Worm (Caenorhabditis elegans) whole organism, L2 larva: ENCODE data around the gene T24H10.1.

ENCODE experiments used
- C34F6.9 ChIP-seq: fragments of 150-350 bp; optimal IDR thresholded peaks from 2 replicates; lab custom pipeline; 2014; ENCODE audit warnings: missing biosample characterization, missing genetic modification characterization
- F13H6.1 ChIP-seq: sonication (generic microtip); optimal IDR thresholded peaks from 2 replicates; lab custom pipeline; 2016; ENCODE audit warnings: missing genetic modification characterization, missing compliant biosample characterization
- ZK546.5 ChIP-seq: sonication (generic microtip); optimal IDR thresholded peaks from 2 replicates; lab custom pipeline; 2017; ENCODE audit warnings: missing biosample characterization, missing genetic modification characterization
- alr-1 ChIP-seq: fragments of 150-350 bp; optimal IDR thresholded peaks from 2 replicates; lab custom pipeline; 2014; ENCODE audit warnings: missing biosample characterization, missing genetic modification characterization
- ama-1 ChIP-seq: fragments of 150-350 bp; optimal IDR thresholded peaks from 2 replicates; lab custom pipeline; 2018; ENCODE audit warnings: inconsistent platforms
- blmp-1 ChIP-seq: sonication (generic microtip); optimal IDR thresholded peaks from 2 replicates; lab custom pipeline; 2017; ENCODE audit warnings: missing genetic modification characterization, mild to moderate bottlenecking, missing compliant biosample characterization, antibody characterized with exemption, moderate library complexity; ENCODE audit not compliant: insufficient read depth
- ceh-16 ChIP-seq: fragments of 150-350 bp; optimal IDR thresholded peaks from 2 replicates; lab custom pipeline; 2014; ENCODE audit warnings: missing biosample characterization, missing genetic modification characterization
- ceh-82 ChIP-seq: fragments of 150-350 bp; optimal IDR thresholded peaks from 2 replicates; lab custom pipeline; 2014; ENCODE audit warnings: missing biosample characterization, missing genetic modification characterization
- crh-2 ChIP-seq: sonication (generic microtip); optimal IDR thresholded peaks from 2 replicates; lab custom pipeline; 2017; ENCODE audit warnings: missing biosample characterization, missing genetic modification characterization
- dmd-4 ChIP-seq: sonication (generic microtip); optimal IDR thresholded peaks from 2 replicates; lab custom pipeline; 2017; ENCODE audit warnings: missing biosample characterization, missing genetic modification characterization
- egl-27 ChIP-seq: sonication (generic microtip); optimal IDR thresholded peaks from 3 replicates; lab custom pipeline; 2017; ENCODE audit warnings: missing biosample characterization, missing genetic modification reagents, missing genetic modification characterization
- elt-1 ChIP-seq: fragments of 150-350 bp; optimal IDR thresholded peaks from 2 replicates; lab custom pipeline; 2014; ENCODE audit warnings: missing biosample characterization, missing genetic modification characterization
- fos-1 ChIP-seq: fragments of 150-350 bp; optimal IDR thresholded peaks from 2 replicates; lab custom pipeline; 2014; ENCODE audit warnings: missing biosample characterization, missing genetic modification characterization
- lsy-2 ChIP-seq, 2 experiments: fragments of 150-350 bp in 1 of 2; sonication (generic microtip) in 1 of 2; optimal IDR thresholded peaks; 2 replicates each; lab custom pipeline; 2014 to 2017; ENCODE audit warnings: missing biosample characterization in 2 of 2, missing genetic modification characterization in 2 of 2
- nhr-11 ChIP-seq: fragments of 150-350 bp; optimal IDR thresholded peaks from 2 replicates; lab custom pipeline; 2014; ENCODE audit warnings: missing biosample characterization, missing genetic modification characterization
- nhr-12 ChIP-seq: fragments of 150-350 bp; optimal IDR thresholded peaks from 2 replicates; lab custom pipeline; 2014; ENCODE audit warnings: missing biosample characterization, missing genetic modification characterization
- nhr-129 ChIP-seq: fragments of 150-350 bp; optimal IDR thresholded peaks from 2 replicates; lab custom pipeline; 2014; ENCODE audit warnings: missing biosample characterization, missing genetic modification characterization
- nhr-21 ChIP-seq: fragments of 150-350 bp; optimal IDR thresholded peaks from 2 replicates; lab custom pipeline; 2014; ENCODE audit warnings: missing biosample characterization, missing genetic modification characterization
- nhr-23 ChIP-seq: fragments of 150-350 bp; optimal IDR thresholded peaks from 2 replicates; lab custom pipeline; 2014; ENCODE audit warnings: missing biosample characterization, missing genetic modification reagents, missing genetic modification characterization
- nhr-6 ChIP-seq: fragments of 150-350 bp; optimal IDR thresholded peaks from 2 replicates; lab custom pipeline; 2014; ENCODE audit warnings: missing biosample characterization, missing genetic modification characterization
- sem-4 ChIP-seq: fragments of 150-350 bp; optimal IDR thresholded peaks from 2 replicates; lab custom pipeline; 2014; ENCODE audit warnings: missing biosample characterization, missing genetic modification reagents, missing genetic modification characterization
- skn-1 ChIP-seq: sonication (generic microtip); optimal IDR thresholded peaks from 2 replicates; lab custom pipeline; 2017; ENCODE audit warnings: missing biosample characterization, missing genetic modification characterization
- sma-3 ChIP-seq: sonication (generic microtip); optimal IDR thresholded peaks from 2 replicates; lab custom pipeline; 2016; ENCODE audit warnings: missing genetic modification reagents, missing genetic modification characterization, missing compliant biosample characterization
- sma-9 ChIP-seq, 2 experiments: fragments of 150-350 bp in 1 of 2; sonication (generic microtip) in 1 of 2; optimal IDR thresholded peaks; 2 replicates each; lab custom pipeline; 2014 to 2016; ENCODE audit warnings: missing genetic modification characterization in 2 of 2, mild to moderate bottlenecking in 1 of 2, missing biosample characterization in 1 of 2, missing compliant biosample characterization in 1 of 2, missing genetic modification reagents in 1 of 2, moderate library complexity in 1 of 2
- snpc-4 ChIP-seq: fragments of 150-350 bp; optimal IDR thresholded peaks from 2 replicates; lab custom pipeline; 2014; ENCODE audit warnings: missing biosample characterization, missing genetic modification characterization
- unc-39 ChIP-seq: fragments of 150-350 bp; optimal IDR thresholded peaks from 2 replicates; lab custom pipeline; 2014; ENCODE audit warnings: missing biosample characterization, missing genetic modification characterization
- zag-1 ChIP-seq: fragments of 150-350 bp; optimal IDR thresholded peaks from 2 replicates; lab custom pipeline; 2014; ENCODE audit warnings: missing biosample characterization, missing genetic modification characterization
- ztf-1 ChIP-seq: fragments of 200-800 bp; sonication (Bioruptor generic); conservative IDR thresholded peaks from 2 replicates; pipeline ENCODE4 v1.3.6; 2022; ENCODE audit warnings: missing genetic modification characterization, missing compliant biosample characterization
- ztf-4 ChIP-seq: fragments of 150-350 bp; optimal IDR thresholded peaks from 2 replicates; lab custom pipeline; 2014; ENCODE audit warnings: missing biosample characterization, missing genetic modification characterization

Gene T24H10.1

ce11 chrII:9117789-9118242, 18.6 kb downstream of the T24H10.1 start:
- TF ChIP-seq zag-1, result peak; percentile 30
- peak; percentile 92 for TF ChIP-seq fos-1 (tag; lab: Kevin White, UChicago)
- TF ChIP-seq ceh-16, result no peak
- TF ChIP-seq ama-1, result no peak
- no peak for TF ChIP-seq sem-4 (tag; lab: Kevin White, UChicago)
- peak; percentile 1 for TF ChIP-seq nhr-129 (tag; lab: Kevin White, UChicago)
- no peak for TF ChIP-seq alr-1 (tag; lab: Kevin White, UChicago)
- TF ChIP-seq crh-2 (tag; lab: Kevin White, UChicago), result peak; percentile 47
- TF ChIP-seq sma-9 (GFP tag; optimal IDR thresholded peaks at IDR 0.05; lab: Kevin White, UChicago), result peak; percentile 80
- TF ChIP-seq sma-9 (tag; optimal IDR thresholded peaks at IDR 0.05; lab: Kevin White, UChicago), result no peak
- TF ChIP-seq nhr-11 (tag; lab: Kevin White, UChicago), result no peak
- peak; percentile 5 to 56 for TF ChIP-seq lsy-2 (tag; optimal IDR thresholded peaks at IDR 0.05; lab: Kevin White, UChicago)
- TF ChIP-seq ztf-4 (tag; lab: Kevin White, UChicago), result peak; percentile 46
- TF ChIP-seq ZK546.5, result no peak
- TF ChIP-seq ceh-82 (tag; lab: Kevin White, UChicago), result no peak
- TF ChIP-seq nhr-21 (tag; lab: Kevin White, UChicago), result peak; percentile 78
- peak; percentile 25 for TF ChIP-seq dmd-4 (tag; lab: Kevin White, UChicago)
- no peak for TF ChIP-seq unc-39 (tag; lab: Kevin White, UChicago)
- TF ChIP-seq C34F6.9, result peak; percentile 22
- no peak for TF ChIP-seq elt-1
- no peak for TF ChIP-seq F13H6.1 (tag; lab: Kevin White, UChicago)
- peak; percentile 6 for TF ChIP-seq nhr-6 (tag; lab: Kevin White, UChicago)
- TF ChIP-seq, all 48 proteins: peak for 11

- TF ChIP-seq ama-1 (no peak), egl-27 (tag; lab: Kevin White, UChicago) (no peak), nhr-12 (no peak)
Measured at ce11 chrII:9120329-9120728, 21.2 kb downstream of the T24H10.1 start.

ce11 chrII:9120813-9121554, 21.8 kb downstream of the T24H10.1 start:
- TF ChIP-seq snpc-4 (tag; lab: Kevin White, UChicago), result no peak
- TF ChIP-seq ztf-4 (tag; lab: Kevin White, UChicago), result peak; percentile 25
- TF ChIP-seq F13H6.1 (tag; lab: Kevin White, UChicago), result no peak
- peak in 1 of 2 experiments; percentile 6 for TF ChIP-seq lsy-2 (tag; optimal IDR thresholded peaks at IDR 0.05; lab: Kevin White, UChicago)
- peak; percentile 42 for TF ChIP-seq sma-9 (GFP tag; optimal IDR thresholded peaks at IDR 0.05; lab: Kevin White, UChicago)
- TF ChIP-seq sma-9 (tag; optimal IDR thresholded peaks at IDR 0.05; lab: Kevin White, UChicago), result no peak

- TF ChIP-seq nhr-23 (tag; lab: Kevin White, UChicago), result no peak
- TF ChIP-seq sma-3 (GFP tag; lab: Kevin White, UChicago), result peak; percentile 51
- peak; percentile 50 for TF ChIP-seq fos-1 (tag; lab: Kevin White, UChicago)
Measured at ce11 chrII:9124353-9124752, 25.2 kb downstream of the T24H10.1 start.

ce11 chrII:9125007-9125406, 25.8 kb downstream of the T24H10.1 start:
- TF ChIP-seq fos-1 (tag; lab: Kevin White, UChicago) (peak; percentile 48), lsy-2 (tag; optimal IDR thresholded peaks at IDR 0.05; lab: Kevin White, UChicago) (no peak), snpc-4 (tag; lab: Kevin White, UChicago) (no peak)

ce11 chrII:9126965-9127364, 27.8 kb downstream of the T24H10.1 start:
- TF ChIP-seq fos-1 (tag; lab: Kevin White, UChicago), result peak; percentile 96
- no peak for TF ChIP-seq skn-1 (tag; lab: Kevin White, UChicago)
- TF ChIP-seq ztf-1 (GFP tag; lab: Robert Waterston, UW), result no peak
- TF ChIP-seq blmp-1 (tag; lab: Kevin White, UChicago), result peak; percentile 16
- TF ChIP-seq nhr-12, result no peak
